Worm (Caenorhabditis elegans) whole organism, young adult: ENCODE data around the gene srw-17.
A peak's percentile ranks its signal among the peaks of the same experiment; 100 is the strongest.
"Not testable (repeated sequence)": the region's sequence is repeated elsewhere in the genome, so short reads cannot be mapped to it uniquely, and the experiment has no call there.

Source experiments
- C17E4.6 ChIP-seq: fragments of 200-800 bp; sonication (Bioruptor generic); IDR thresholded peaks from 2 replicates; pipeline ENCODE4 v1.3.6; 2022; ENCODE audit warnings: missing genetic modification reagents, missing genetic modification characterization, missing compliant biosample characterization
- F23B12.7 ChIP-seq: sonication (generic microtip); optimal IDR thresholded peaks from 2 replicates; lab custom pipeline; 2017; ENCODE audit warnings: missing genetic modification characterization, mild to moderate bottlenecking, missing compliant biosample characterization, antibody characterized with exemption, moderate library complexity; ENCODE audit not compliant: insufficient read depth
- F33H1.4 ChIP-seq: fragments of 200-800 bp; sonication (Bioruptor generic); IDR thresholded peaks from 2 replicates; pipeline ENCODE4 v1.3.6; 2022; ENCODE audit warnings: missing genetic modification reagents, missing genetic modification characterization, missing compliant biosample characterization
- F39B2.1 ChIP-seq: fragments of 200-800 bp; sonication (Bioruptor generic); IDR thresholded peaks from 2 replicates; pipeline ENCODE4 v1.3.6; 2022; ENCODE audit warnings: missing genetic modification reagents, missing genetic modification characterization, missing compliant biosample characterization
- F55B11.4 ChIP-seq: sonication (generic microtip); optimal IDR thresholded peaks from 2 replicates; lab custom pipeline; 2016; ENCODE audit warnings: missing compliant biosample characterization, missing genetic modification characterization, borderline replicate concordance; ENCODE audit not compliant: insufficient read depth
- F57A8.1 ChIP-seq: fragments of 200-800 bp; sonication (Bioruptor generic); optimal IDR thresholded peaks from 2 replicates; lab custom pipeline; 2018; ENCODE audit warnings: mild to moderate bottlenecking, missing genetic modification characterization, moderate library complexity, missing compliant biosample characterization
- Y56A3A.18 ChIP-seq: fragments of 200-800 bp; sonication (Bioruptor generic); IDR thresholded peaks from 2 replicates; pipeline ENCODE4 v1.3.6; 2022; ENCODE audit warnings: missing genetic modification reagents, missing genetic modification characterization, missing compliant biosample characterization
- Y67H2A.10 ChIP-seq: fragments of 200-800 bp; sonication (Bioruptor generic); conservative IDR thresholded peaks from 2 replicates; pipeline ENCODE4 v1.3.6; 2022; ENCODE audit warnings: missing genetic modification reagents, missing genetic modification characterization, missing compliant biosample characterization
- Y79H2A.3 ChIP-seq: fragments of 200-800 bp; sonication (Bioruptor generic); conservative IDR thresholded peaks from 2 replicates; pipeline ENCODE4 v1.3.6; 2022; ENCODE audit warnings: missing genetic modification reagents, missing genetic modification characterization, missing compliant biosample characterization
- aptf-3 ChIP-seq: fragments of 200-800 bp; sonication (Bioruptor generic); IDR thresholded peaks from 2 replicates; pipeline ENCODE4 v1.3.6; 2022; ENCODE audit warnings: missing genetic modification characterization, missing compliant biosample characterization
- atf-7 ChIP-seq: sonication (generic microtip); optimal IDR thresholded peaks from 2 replicates; lab custom pipeline; 2017; ENCODE audit warnings: mild to moderate bottlenecking, missing genetic modification characterization, missing compliant biosample characterization
- attf-3 ChIP-seq: fragments of 200-800 bp; sonication (Bioruptor generic); conservative IDR thresholded peaks from 2 replicates; pipeline ENCODE4 v1.3.6; 2022; ENCODE audit warnings: missing genetic modification reagents, missing genetic modification characterization, missing compliant biosample characterization
- ceh-100 ChIP-seq: fragments of 200-800 bp; sonication (Bioruptor generic); IDR thresholded peaks from 2 replicates; pipeline ENCODE4 v1.3.6; 2022; ENCODE audit warnings: missing genetic modification reagents, missing genetic modification characterization, missing compliant biosample characterization
- ceh-40 ChIP-seq: fragments of 200-800 bp; sonication (Bioruptor generic); IDR thresholded peaks from 2 replicates; pipeline ENCODE4 v1.3.6; 2022; ENCODE audit warnings: missing genetic modification characterization, missing compliant biosample characterization
- ceh-58 ChIP-seq: fragments of 200-800 bp; sonication (Bioruptor generic); IDR thresholded peaks from 2 replicates; pipeline ENCODE4 v1.3.6; 2022; ENCODE audit warnings: missing genetic modification characterization, missing compliant biosample characterization
- dox-1 ChIP-seq: fragments of 200-800 bp; sonication (Bioruptor generic); IDR thresholded peaks from 2 replicates; pipeline ENCODE4 v1.3.6; 2022; ENCODE audit warnings: missing genetic modification reagents, missing genetic modification characterization, missing compliant biosample characterization
- dpl-1 ChIP-seq: fragments of 150-350 bp; optimal IDR thresholded peaks from 2 replicates; lab custom pipeline; 2014; ENCODE audit warnings: missing biosample characterization, missing genetic modification reagents, missing genetic modification characterization
- egrh-3 ChIP-seq: fragments of 200-800 bp; sonication (Bioruptor generic); IDR thresholded peaks from 2 replicates; pipeline ENCODE4 v1.3.6; 2022; ENCODE audit warnings: missing genetic modification reagents, missing genetic modification characterization, missing compliant biosample characterization
- ets-4 ChIP-seq: fragments of 200-800 bp; sonication (Bioruptor generic); optimal IDR thresholded peaks from 2 replicates; lab custom pipeline; 2018; ENCODE audit warnings: mild to moderate bottlenecking, missing genetic modification characterization, missing compliant biosample characterization
- hmg-1.2 ChIP-seq: fragments of 200-800 bp; sonication (Bioruptor generic); IDR thresholded peaks from 2 replicates; pipeline ENCODE4 v1.3.6; 2022; ENCODE audit warnings: missing genetic modification reagents, missing genetic modification characterization, missing compliant biosample characterization
- hsf-1 ChIP-seq: fragments of 200-800 bp; sonication (Bioruptor generic); IDR thresholded peaks from 2 replicates; pipeline ENCODE4 v1.3.6; 2022; ENCODE audit warnings: missing genetic modification reagents, missing genetic modification characterization, missing compliant biosample characterization
- lag-1 ChIP-seq: fragments of 200-800 bp; sonication (Bioruptor generic); IDR thresholded peaks from 2 replicates; pipeline ENCODE4 v1.3.6; 2022; ENCODE audit warnings: missing genetic modification reagents, missing genetic modification characterization, missing compliant biosample characterization
- lin-26 ChIP-seq: fragments of 200-800 bp; sonication (Bioruptor generic); IDR thresholded peaks from 2 replicates; pipeline ENCODE4 v1.3.6; 2022; ENCODE audit warnings: missing genetic modification reagents, missing genetic modification characterization, missing compliant biosample characterization
- madf-3 ChIP-seq: fragments of 200-800 bp; sonication (Bioruptor generic); IDR thresholded peaks from 2 replicates; pipeline ENCODE4 v1.3.6; 2022; ENCODE audit warnings: missing genetic modification reagents, missing genetic modification characterization, missing compliant biosample characterization
- madf-6 ChIP-seq: fragments of 200-800 bp; sonication (Bioruptor generic); IDR thresholded peaks from 2 replicates; pipeline ENCODE4 v1.3.6; 2022; ENCODE audit warnings: missing genetic modification reagents, missing genetic modification characterization, missing compliant biosample characterization
- mcd-1 ChIP-seq: fragments of 200-800 bp; sonication (Bioruptor generic); IDR thresholded peaks from 2 replicates; pipeline ENCODE4 v1.3.6; 2022; ENCODE audit warnings: missing genetic modification reagents, missing genetic modification characterization, missing compliant biosample characterization
- mel-28 ChIP-seq: sonication (generic microtip); optimal IDR thresholded peaks from 2 replicates; lab custom pipeline; 2016; ENCODE audit warnings: borderline replicate concordance, mild to moderate bottlenecking, missing genetic modification characterization, missing compliant biosample characterization
- mxl-1 ChIP-seq: sonication (generic microtip); optimal IDR thresholded peaks from 2 replicates; lab custom pipeline; 2016; ENCODE audit warnings: missing genetic modification characterization, missing compliant biosample characterization
- nfya-1 ChIP-seq: sonication (generic microtip); optimal IDR thresholded peaks from 2 replicates; lab custom pipeline; 2017; ENCODE audit warnings: antibody characterized with exemption, missing compliant biosample characterization, missing genetic modification characterization, borderline replicate concordance; ENCODE audit not compliant: insufficient read depth
- nhr-179 ChIP-seq: sonication (generic microtip); optimal IDR thresholded peaks from 2 replicates; lab custom pipeline; 2016; ENCODE audit warnings: mild to moderate bottlenecking, missing genetic modification characterization, missing compliant biosample characterization
- nhr-80 ChIP-seq: sonication (generic microtip); optimal IDR thresholded peaks from 2 replicates; lab custom pipeline; 2016; ENCODE audit warnings: missing genetic modification characterization, missing compliant biosample characterization
- nhr-90 ChIP-seq: sonication (generic microtip); optimal IDR thresholded peaks from 2 replicates; lab custom pipeline; 2016; ENCODE audit warnings: missing genotype, mild to moderate bottlenecking, missing genetic modification characterization, missing compliant biosample characterization
- pha-4 ChIP-seq: fragments of 150-350 bp; sonication (generic microtip); optimal IDR thresholded peaks from 2 replicates; lab custom pipeline; 2014; ENCODE audit warnings: missing biosample characterization, missing genetic modification reagents, missing genetic modification characterization
- rcor-1 ChIP-seq: fragments of 200-800 bp; sonication (Bioruptor generic); IDR thresholded peaks from 2 replicates; pipeline ENCODE4 v1.3.6; 2022; ENCODE audit warnings: missing genetic modification reagents, missing genetic modification characterization, missing compliant biosample characterization
- repo-1 ChIP-seq: sonication (generic microtip); optimal IDR thresholded peaks from 2 replicates; lab custom pipeline; 2017; ENCODE audit warnings: mild to moderate bottlenecking, missing genetic modification characterization, missing compliant biosample characterization
- rpc-1 ChIP-seq, 2 experiments: fragments of 150-350 bp in 1 of 2; sonication (generic microtip) in 1 of 2; optimal IDR thresholded peaks; 2 replicates each; lab custom pipeline; 2014 to 2018; ENCODE audit warnings: missing biosample characterization in 1 of 2, missing genetic modification characterization in 1 of 2, missing genetic modification reagents in 1 of 2, missing genotype in 1 of 2
- snpc-1.3 ChIP-seq: sonication (generic microtip); optimal IDR thresholded peaks from 2 replicates; lab custom pipeline; 2017; ENCODE audit warnings: missing genetic modification characterization, mild to moderate bottlenecking, missing compliant biosample characterization, antibody characterized with exemption, moderate library complexity, missing genotype, missing genetic modification reagents; ENCODE audit not compliant: insufficient read depth
- tbp1 ChIP-seq: fragments of 200-800 bp; sonication (Bioruptor generic); optimal IDR thresholded peaks from 2 replicates; lab custom pipeline; 2018; ENCODE audit warnings: mild to moderate bottlenecking, missing genetic modification characterization, missing compliant biosample characterization
- unc-62 ChIP-seq: fragments of 150-350 bp; optimal IDR thresholded peaks from 2 replicates; lab custom pipeline; 2014; ENCODE audit warnings: missing biosample characterization, missing genetic modification reagents, missing genetic modification characterization
- xnd-1 ChIP-seq: sonication (generic microtip); optimal IDR thresholded peaks from 2 replicates; lab custom pipeline; 2016; ENCODE audit warnings: missing genotype, missing genetic modification reagents, missing genetic modification characterization, missing compliant biosample characterization
- zim-3 ChIP-seq: sonication (generic microtip); optimal IDR thresholded peaks from 2 replicates; lab custom pipeline; 2017; ENCODE audit warnings: mild to moderate bottlenecking, missing genetic modification characterization, moderate library complexity, missing compliant biosample characterization
- ztf-6 ChIP-seq: fragments of 200-800 bp; sonication (Bioruptor generic); IDR thresholded peaks from 2 replicates; pipeline ENCODE4 v1.3.6; 2022; ENCODE audit warnings: missing genetic modification reagents, missing genetic modification characterization, missing compliant biosample characterization

srw-17 gene

DNA sequence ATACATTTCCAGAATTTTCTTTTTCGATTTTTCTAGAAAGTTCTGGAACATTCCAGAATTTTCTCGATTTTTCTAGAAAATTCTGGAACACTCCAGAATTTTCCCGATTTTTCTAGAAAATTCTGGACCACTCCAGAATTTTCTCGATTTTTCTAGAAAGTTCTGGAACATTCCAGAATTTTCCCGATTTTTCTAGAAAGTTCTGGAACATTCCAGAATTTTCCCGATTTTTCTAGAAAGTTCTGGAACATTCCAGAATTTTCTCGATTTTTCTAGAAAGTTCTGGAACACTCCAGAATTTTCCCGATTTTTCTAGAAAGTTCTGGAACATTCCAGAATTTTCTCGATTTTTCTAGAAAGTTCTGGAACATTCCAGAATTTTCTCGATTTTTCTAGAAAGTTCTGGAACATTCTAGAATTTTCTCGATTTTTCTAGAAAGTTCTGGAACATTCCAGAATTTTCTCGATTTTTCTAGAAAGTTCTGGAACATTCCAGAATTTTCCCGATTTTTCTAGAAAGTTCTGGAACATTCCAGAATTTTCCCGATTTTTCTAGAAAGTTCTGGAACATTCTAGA lies 44.0 kb upstream of the srw-17 start (continued):
- TF ChIP-seq ceh-40 (peak; percentile 95), egrh-3 (peak; percentile 96), rcor-1 (GFP tag; lab: Robert Waterston, UW) (peak; percentile 87), madf-3 (peak; percentile 93), Y79H2A.3 (GFP tag; lab: Robert Waterston, UW) (peak; percentile 88), ceh-100 (GFP tag; lab: Robert Waterston, UW) (peak; percentile 77), tbp1 (GFP tag; lab: Kevin White, UChicago) (peak; percentile 9), mel-28 (tag; lab: Kevin White, UChicago) (peak; percentile 15), F33H1.4 (peak; percentile 23; the same call in 1 of the 2 replicates), C17E4.6 (GFP tag; lab: Robert Waterston, UW) (peak; percentile 39; the same call in 1 of the 2 replicates), lin-26 (peak; percentile 83; the same call in 1 of the 2 replicates), madf-6 (GFP tag; lab: Robert Waterston, UW) (peak; percentile 83), hsf-1 (GFP tag; lab: Robert Waterston, UW) (peak; percentile 99), hmg-1.2 (GFP tag; lab: Robert Waterston, UW) (0 out of 2 replicates have a peak, but pooled peaks have one; percentile 13), rpc-1 (optimal IDR thresholded peaks at IDR 0.05; lab: Kevin White, UChicago) (peak; percentile 26), ceh-58 (GFP tag; lab: Robert Waterston, UW) (peak; percentile 94), Y67H2A.10 (GFP tag; lab: Robert Waterston, UW) (0 out of 2 replicates have a peak, but pooled peaks have one; percentile 47)
- not testable (repeated sequence) for TF ChIP-seq rpc-1 (tag; optimal IDR thresholded peaks at IDR 0.05; lab: Kevin White, UChicago)

DNA sequence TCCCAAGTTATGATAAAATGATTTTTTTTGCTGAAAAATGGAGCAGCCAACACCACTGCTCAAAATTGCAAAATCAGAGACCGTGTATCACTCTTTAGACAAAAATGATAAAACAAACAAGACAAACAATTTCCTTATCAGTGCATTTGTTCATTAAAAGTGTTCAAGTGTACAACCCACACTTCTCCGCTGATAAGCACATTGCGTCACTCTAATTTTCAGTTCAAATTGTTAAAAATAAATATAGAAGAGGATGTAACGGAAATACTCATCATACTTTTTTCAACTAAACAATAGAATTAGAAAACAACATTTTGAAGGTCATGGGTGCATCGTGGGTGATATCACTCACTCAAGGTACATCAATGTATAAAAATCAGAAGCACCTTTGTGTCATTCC lies 41.8 kb upstream of the srw-17 start, which contains the start of gene nhr-291:
Gene nhr-291 (plus strand): TSS at position 324 of the 400 bp plus-strand sequence.
- TF ChIP-seq pha-4 (tag; lab: Kevin White, UChicago) (peak; percentile 89), snpc-1.3 (tag; lab: Kevin White, UChicago) (no peak), nhr-80 (tag; lab: Kevin White, UChicago) (peak; percentile 93), atf-7 (tag; lab: Kevin White, UChicago) (peak; percentile 18), ets-4 (GFP tag; lab: Kevin White, UChicago) (peak; percentile 36)

DNA sequence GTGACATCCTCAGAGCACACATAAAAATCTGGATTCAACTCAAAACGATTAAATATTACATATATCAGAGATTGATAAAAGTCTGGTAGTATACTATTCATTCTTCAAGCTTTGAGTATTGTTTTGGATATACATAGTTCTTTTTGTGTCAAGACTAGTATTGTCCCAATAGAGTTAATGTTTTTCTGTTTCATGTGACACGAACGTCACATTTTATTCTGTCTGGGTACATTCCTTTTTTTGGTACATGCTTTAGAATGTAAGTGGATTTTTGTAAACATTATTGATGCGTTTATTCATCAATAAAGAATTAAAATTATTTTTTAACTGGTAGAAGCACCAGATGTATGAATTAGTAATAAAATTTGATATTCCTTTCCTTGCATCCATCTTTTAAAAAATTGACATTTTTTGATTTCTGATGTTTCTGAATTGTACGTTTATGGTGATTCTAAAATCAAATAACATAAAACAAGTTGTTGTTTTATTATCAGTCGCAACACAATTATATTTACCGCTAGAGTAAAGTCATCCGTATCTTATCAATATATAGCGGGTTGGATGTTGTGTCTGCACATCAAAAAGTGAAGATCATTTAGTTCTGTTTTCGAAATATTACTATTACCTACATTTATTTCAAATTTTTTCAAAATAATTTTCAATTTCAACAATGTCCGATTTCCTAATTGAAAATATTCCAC lies 39.2 kb upstream of the srw-17 start, which contains the start of the genes srt-22 and nhr-246:
Gene srt-22 (minus strand): TSS at position 101 of the 701 bp plus-strand sequence.
Gene nhr-246 (plus strand): TSS at position 651 of the 701 bp plus-strand sequence.
- TF ChIP-seq ztf-6 (GFP tag; lab: Robert Waterston, UW) = no peak
- no peak for TF ChIP-seq lag-1 (GFP tag; lab: Robert Waterston, UW)
- no peak for TF ChIP-seq aptf-3
- no peak for TF ChIP-seq Y79H2A.3 (GFP tag; lab: Robert Waterston, UW)
- no peak for TF ChIP-seq mel-28 (tag; lab: Kevin White, UChicago)
- TF ChIP-seq nhr-90 = no peak
- TF ChIP-seq zim-3 = no peak
- TF ChIP-seq mcd-1 (GFP tag; lab: Robert Waterston, UW) = no peak
- TF ChIP-seq nhr-179 (tag; lab: Kevin White, UChicago) = no peak
- TF ChIP-seq F55B11.4 = no peak

DNA sequence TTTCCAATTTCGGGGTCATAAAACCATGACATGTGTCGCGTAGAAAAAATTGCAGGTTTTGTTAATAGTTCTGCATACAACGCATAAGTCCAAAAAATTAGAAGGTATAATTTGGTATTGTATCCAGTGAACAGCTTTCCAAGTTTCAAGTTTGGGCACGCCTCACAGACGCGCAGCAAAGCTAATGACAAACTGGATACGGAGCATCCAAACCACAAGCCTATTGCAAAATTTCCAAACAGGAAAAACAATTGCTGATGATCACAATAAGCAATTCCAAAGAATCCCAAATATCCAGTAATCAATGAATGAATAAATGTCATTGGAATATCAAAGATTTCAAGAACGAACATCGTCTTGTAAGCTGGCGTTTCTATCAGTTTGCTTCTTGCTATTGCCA lies 36.7 kb upstream of the srw-17 start:
- TF ChIP-seq attf-3 (GFP tag; lab: Robert Waterston, UW) (no peak), C17E4.6 (GFP tag; lab: Robert Waterston, UW) (no peak), dox-1 (GFP tag; lab: Robert Waterston, UW) (no peak), unc-62 (GFP tag; lab: Kevin White, UChicago) (no peak), dpl-1 (GFP tag; lab: Kevin White, UChicago) (no peak), F57A8.1 (no peak), F39B2.1 (GFP tag; lab: Robert Waterston, UW) (no peak), F23B12.7 (tag; lab: Kevin White, UChicago) (no peak), Y56A3A.18 (no peak), repo-1 (no peak), lin-26 (no peak), nfya-1 (tag; lab: Kevin White, UChicago) (no peak), xnd-1 (tag; lab: Kevin White, UChicago) (no peak), mxl-1 (tag; lab: Kevin White, UChicago) (no peak), F33H1.4 (no peak)
